Fruit fly (Drosophila melanogaster): ENCODE measurements around the gene Snoo.

Snoo gene

DNA sequence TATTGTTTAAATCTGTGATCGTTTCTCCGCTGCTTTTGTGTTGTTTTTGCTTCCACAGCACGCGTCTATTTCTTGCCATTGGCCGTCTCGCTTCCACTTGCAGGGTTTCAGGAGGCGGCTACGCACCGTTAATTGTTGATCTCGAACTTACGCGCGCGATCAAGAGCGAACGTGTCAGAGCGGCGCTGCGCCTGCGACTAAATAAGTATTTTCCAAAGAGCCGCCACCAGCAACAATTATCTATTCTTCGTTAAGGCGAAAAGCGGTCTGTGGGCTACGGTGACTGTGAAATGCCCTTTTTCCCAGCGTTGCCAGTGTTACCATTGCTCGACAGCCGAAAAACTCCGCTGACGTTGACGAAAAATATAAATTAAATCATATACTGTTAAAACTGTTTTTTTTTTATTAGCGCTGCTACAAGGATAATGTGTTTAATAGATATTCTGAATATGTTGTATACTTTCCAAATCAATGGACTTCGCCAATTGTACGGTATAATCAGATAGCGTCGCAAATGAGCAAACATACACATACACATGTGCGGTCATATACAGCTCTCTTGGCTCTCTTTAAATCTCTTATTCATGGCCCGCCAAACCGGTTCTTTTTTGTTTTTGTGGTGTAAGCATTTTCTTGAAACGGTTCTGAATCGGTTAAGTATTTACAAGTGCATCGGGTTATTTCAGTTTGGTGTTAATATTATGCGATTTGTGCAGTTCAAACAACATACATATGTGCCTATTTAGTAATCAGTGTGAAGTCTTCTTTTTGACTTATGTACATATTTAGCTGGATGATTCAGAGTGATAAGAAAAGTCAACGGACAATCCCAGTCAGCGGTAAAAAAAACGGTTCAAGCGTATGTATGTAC lies 10.2 kb upstream of the Snoo start, which contains the start of gene pes (continued):
- TF ChIP-seq Neu2 (GFP tag; optimal IDR thresholded peaks at IDR 0.05; ENCODE audit: borderline replicate concordance): peak; percentile 62
- TF ChIP-seq BEAF-32 (GFP tag; optimal IDR thresholded peaks at IDR 0.05): peak; percentile 7
- peak; percentile 86 for TF ChIP-seq Atf-2 (GFP tag; optimal IDR thresholded peaks at IDR 0.05)
- TF ChIP-seq tin (GFP tag; optimal IDR thresholded peaks at IDR 0.05): peak; percentile 91
- peak; percentile 94 for TF ChIP-seq E2f1 (GFP tag; IDR thresholded peaks at IDR 0.05)
- TF ChIP-seq CG30403 (GFP tag; optimal IDR thresholded peaks at IDR 0.05): peak; percentile 36
- TF ChIP-seq Bteb2 (GFP tag; optimal IDR thresholded peaks at IDR 0.05): peak; percentile 79
- peak; percentile 81 for TF ChIP-seq bab2 (GFP tag; optimal IDR thresholded peaks at IDR 0.05)
- TF ChIP-seq CG18476 (GFP tag; optimal IDR thresholded peaks at IDR 0.05): peak; percentile 95
- TF ChIP-seq lmd (GFP tag; IDR thresholded peaks at IDR 0.05): no peak
- TF ChIP-seq zfh1 (GFP tag; IDR thresholded peaks at IDR 0.05): no peak; the same call in 2 of the 3 replicates
- TF ChIP-seq Dbx (GFP tag; IDR thresholded peaks at IDR 0.05): peak; percentile 96
- peak; percentile 95 for TF ChIP-seq Gug (GFP tag; IDR thresholded peaks at IDR 0.05)
- TF ChIP-seq H15 (GFP tag; IDR thresholded peaks at IDR 0.05): peak; percentile 93
- TF ChIP-seq Xrp1 (GFP tag; IDR thresholded peaks at IDR 0.05): peak; percentile 97
- TF ChIP-seq CG3065 (GFP tag; optimal IDR thresholded peaks at IDR 0.05): no peak
- peak; percentile 91 for TF ChIP-seq Rx (GFP tag; IDR thresholded peaks at IDR 0.05)
- peak; percentile 20 for TF ChIP-seq stwl (tag; optimal IDR thresholded peaks at IDR 0.05)
- TF ChIP-seq CG31365 (tag; optimal IDR thresholded peaks at IDR 0.05): peak; percentile 75
- peak; percentile 51; the same call in 1 of the 2 replicates for TF ChIP-seq tna (GFP tag; IDR thresholded peaks at IDR 0.05; ENCODE audit: partially characterized antibody)
- peak; percentile 85 for TF ChIP-seq slou (GFP tag; optimal IDR thresholded peaks at IDR 0.05)
- TF ChIP-seq corto (GFP tag; optimal IDR thresholded peaks at IDR 0.05): peak; percentile 88
- peak; percentile 70 for TF ChIP-seq emc (GFP tag; optimal IDR thresholded peaks at IDR 0.05)
- peak; percentile 93 for TF ChIP-seq ranshi (GFP tag; IDR thresholded peaks at IDR 0.05)
- TF ChIP-seq CG14710 (tag; optimal IDR thresholded peaks at IDR 0.05): peak; percentile 93
- TF ChIP-seq fd102C (GFP tag; optimal IDR thresholded peaks at IDR 0.05): no peak
- TF ChIP-seq CG1233 (GFP tag; optimal IDR thresholded peaks at IDR 0.05): peak; percentile 86
- TF ChIP-seq CG7987 (GFP tag; optimal IDR thresholded peaks at IDR 0.05): peak; percentile 63
- peak; percentile 94 for TF ChIP-seq kni (GFP tag; optimal IDR thresholded peaks at IDR 0.05)
- no peak for TF ChIP-seq shn (GFP tag; optimal IDR thresholded peaks at IDR 0.05)
- TF ChIP-seq CG30020 (tag; optimal IDR thresholded peaks at IDR 0.05): peak; percentile 51
- peak; percentile 40 for TF ChIP-seq CG34224 (GFP tag; IDR thresholded peaks at IDR 0.05; ENCODE audit: partially characterized antibody)
- TF ChIP-seq sr (GFP tag; IDR thresholded peaks at IDR 0.05): peak; percentile 46; the same call in 2 of the 3 replicates
- peak; percentile 81 for TF ChIP-seq Oaz (GFP tag; IDR thresholded peaks at IDR 0.05)
- no peak for TF ChIP-seq CG2889 (GFP tag; IDR thresholded peaks at IDR 0.05)
- TF ChIP-seq HHEX (GFP tag; optimal IDR thresholded peaks at IDR 0.05): peak; percentile 93
- peak; percentile 63 for TF ChIP-seq Rfx (GFP tag; IDR thresholded peaks at IDR 0.05)
- TF ChIP-seq lov (optimal IDR thresholded peaks at IDR 0.05): no peak
- peak; percentile 68; the same call in 1 of the 3 replicates for TF ChIP-seq lov (GFP tag; IDR thresholded peaks at IDR 0.05)
- peak; percentile 90 for TF ChIP-seq Six4 (GFP tag; optimal IDR thresholded peaks at IDR 0.05)
- peak; percentile 98 for TF ChIP-seq gsb-n (tag; optimal IDR thresholded peaks at IDR 0.05)
- peak; percentile 94 for TF ChIP-seq CoRest (tag; optimal IDR thresholded peaks at IDR 0.05)
- TF ChIP-seq salm (tag; optimal IDR thresholded peaks at IDR 0.05): peak; percentile 63
- peak; percentile 89 for TF ChIP-seq CG31388 (GFP tag; optimal IDR thresholded peaks at IDR 0.05)
- TF ChIP-seq Lim3 (GFP tag; IDR thresholded peaks at IDR 0.05): peak; percentile 76; the same call in 1 of the 2 replicates
- TF ChIP-seq CG18011 (GFP tag; optimal IDR thresholded peaks at IDR 0.05): no peak
- TF ChIP-seq CG18764 (GFP tag; optimal IDR thresholded peaks at IDR 0.05): peak; percentile 83
- TF ChIP-seq Max (GFP tag; optimal IDR thresholded peaks at IDR 0.05): peak; percentile 95
- TF ChIP-seq Stat92E (GFP tag; optimal IDR thresholded peaks at IDR 0.05): peak in 1 of 3 experiments; percentile 95

Measured in whole organism, embryonic.